Fruit fly (Drosophila melanogaster): ENCODE results near the gene TwdlH.

The TwdlH gene

dm6 chr3R:26588158-26588584 is 45.4 kb upstream of the TwdlH start (continued):
- TF ChIP-seq ATbp (GFP tag; optimal IDR thresholded peaks at IDR 0.05) (peak; percentile 55), gsb-n (tag; optimal IDR thresholded peaks at IDR 0.05) (no peak), Nf-YA (GFP tag; IDR thresholded peaks at IDR 0.05) (0 out of 2 replicates have a peak, but pooled peaks have one; percentile 17), CG12659 (GFP tag; optimal IDR thresholded peaks at IDR 0.05) (peak; percentile 11), CG3726 (GFP tag; IDR thresholded peaks at IDR 0.05) (no peak), tna (GFP tag; IDR thresholded peaks at IDR 0.05; ENCODE audit: partially characterized antibody) (no peak), Dbx (GFP tag; IDR thresholded peaks at IDR 0.05) (peak; percentile 50; the same call in 2 of the 3 replicates), CG17359 (tag; optimal IDR thresholded peaks at IDR 0.05) (peak; percentile 15), eyg (GFP tag; optimal IDR thresholded peaks at IDR 0.05) (peak; percentile 25), abd-A (tag; optimal IDR thresholded peaks at IDR 0.05) (no peak), CG2889 (GFP tag; IDR thresholded peaks at IDR 0.05) (no peak), ssp (GFP tag; IDR thresholded peaks at IDR 0.05) (0 out of 2 replicates have a peak, but pooled peaks have one; percentile 14), lab (GFP tag; optimal IDR thresholded peaks at IDR 0.05) (peak; percentile 67), jigr1 (GFP tag; IDR thresholded peaks at IDR 0.05) (no peak), row (GFP tag; IDR thresholded peaks at IDR 0.05) (no peak), CG6689 (GFP tag; IDR thresholded peaks at IDR 0.05) (no peak), aop (GFP tag; IDR thresholded peaks at IDR 0.05) (no peak), PHDP (tag; optimal IDR thresholded peaks at IDR 0.05) (no peak), CG18599 (GFP tag; optimal IDR thresholded peaks at IDR 0.05) (peak; percentile 32), Deaf1 (tag; optimal IDR thresholded peaks at IDR 0.05) (peak; percentile 2), MESR4 (GFP tag; optimal IDR thresholded peaks at IDR 0.05) (no peak), Hr78 (GFP tag; optimal IDR thresholded peaks at IDR 0.05) (peak in 1 of 2 experiments; percentile 40), Ada2b (GFP tag; IDR thresholded peaks at IDR 0.05) (no peak), oc (tag; optimal IDR thresholded peaks at IDR 0.05) (no peak), az2 (GFP tag; optimal IDR thresholded peaks at IDR 0.05) (no peak), CG6654 (GFP tag; optimal IDR thresholded peaks at IDR 0.05) (no peak), Med (GFP tag) (peak; percentile 81), pita (GFP tag; optimal IDR thresholded peaks at IDR 0.05) (no peak), CG11456 (GFP tag; IDR thresholded peaks at IDR 0.05) (no peak), h (optimal IDR thresholded peaks at IDR 0.05) (no peak), CG5180 (GFP tag; optimal IDR thresholded peaks at IDR 0.05) (peak; percentile 14), HLH54F (GFP tag; optimal IDR thresholded peaks at IDR 0.05) (no peak), amos (GFP tag; IDR thresholded peaks at IDR 0.05; ENCODE audit: partially characterized antibody) (no peak; the same call in 1 of the 2 replicates), pb (GFP tag; optimal IDR thresholded peaks at IDR 0.05) (no peak), esg (GFP tag; conservative IDR thresholded peaks at IDR 0.05) (no peak), caup (GFP tag; optimal IDR thresholded peaks at IDR 0.05; ENCODE audit: severe bottlenecking) (peak; percentile 55), ato (GFP tag; IDR thresholded peaks at IDR 0.05; ENCODE audit: partially characterized antibody) (no peak), vvl (GFP tag; IDR thresholded peaks at IDR 0.05) (no peak), fd102C (GFP tag; optimal IDR thresholded peaks at IDR 0.05) (no peak), Sry-δ (GFP tag; optimal IDR thresholded peaks at IDR 0.05) (no peak), Ssrp (tag; optimal IDR thresholded peaks at IDR 0.05) (no peak), pan (optimal IDR thresholded peaks at IDR 0.05) (no peak), pan (GFP tag; optimal IDR thresholded peaks at IDR 0.05 in 1 of 2, IDR thresholded peaks at IDR 0.05 in 1 of 2) (peak in 1 of 2 experiments; percentile 36), lbe (GFP tag; optimal IDR thresholded peaks at IDR 0.05) (peak; percentile 42), CG9797 (GFP tag; optimal IDR thresholded peaks at IDR 0.05) (no peak), Hmr (GFP tag; optimal IDR thresholded peaks at IDR 0.05) (peak; percentile 4), CG11247 (GFP tag; IDR thresholded peaks at IDR 0.05) (0 out of 2 replicates have a peak, but pooled peaks have one; percentile 7), tap (tag; optimal IDR thresholded peaks at IDR 0.05) (no peak), CG4730 (GFP tag; IDR thresholded peaks at IDR 0.05) (no peak), E2f1 (GFP tag; IDR thresholded peaks at IDR 0.05) (no peak), sob (GFP tag; IDR thresholded peaks at IDR 0.05) (peak; percentile 32; the same call in 1 of the 2 replicates)

Data from whole organism, embryonic.